Fruit fly (Drosophila melanogaster): ENCODE measurements around the gene CG7017.

Gene CG7017

dm6 chr3L:20247513-20248173 is 35.7 kb upstream of the CG7017 start, which contains the start of gene rdgC (continued):
- peak; percentile 97 for TF ChIP-seq CG2678 (tag; optimal IDR thresholded peaks at IDR 0.05)
- no peak for TF ChIP-seq Doc3 (GFP tag; IDR thresholded peaks at IDR 0.05; ENCODE audit: partially characterized antibody)
- TF ChIP-seq croc (GFP tag; conservative IDR thresholded peaks at IDR 0.05) = peak; percentile 87
- TF ChIP-seq otp (GFP tag; IDR thresholded peaks at IDR 0.05) = peak; percentile 94
- TF ChIP-seq BEAF-32 (GFP tag; optimal IDR thresholded peaks at IDR 0.05) = no peak
- peak; percentile 96 for TF ChIP-seq CG15269 (tag; optimal IDR thresholded peaks at IDR 0.05)
- TF ChIP-seq tll (GFP tag; optimal IDR thresholded peaks at IDR 0.05) = no peak
- TF ChIP-seq row (GFP tag; IDR thresholded peaks at IDR 0.05) = peak; percentile 96
- peak; percentile 98 for TF ChIP-seq Sox102F (GFP tag; optimal IDR thresholded peaks at IDR 0.05)
- peak; percentile 54 for TF ChIP-seq lbe (GFP tag; optimal IDR thresholded peaks at IDR 0.05)
- peak; percentile 98 for TF ChIP-seq Rfx (GFP tag; IDR thresholded peaks at IDR 0.05)
- TF ChIP-seq Mad (GFP tag; optimal IDR thresholded peaks at IDR 0.05) = peak; percentile 85
- TF ChIP-seq CG13123 (GFP tag; optimal IDR thresholded peaks at IDR 0.05) = peak; percentile 90
- peak; percentile 98 for TF ChIP-seq lab (GFP tag; optimal IDR thresholded peaks at IDR 0.05)
- peak; percentile 81 for TF ChIP-seq Deaf1 (tag; optimal IDR thresholded peaks at IDR 0.05)
- TF ChIP-seq Ravus (GFP tag; IDR thresholded peaks at IDR 0.05) = peak; percentile 88
- peak; percentile 94 for TF ChIP-seq CG11247 (GFP tag; IDR thresholded peaks at IDR 0.05)
- TF ChIP-seq mirr (GFP tag; optimal IDR thresholded peaks at IDR 0.05) = peak; percentile 93
- TF ChIP-seq CG9215 (GFP tag; IDR thresholded peaks at IDR 0.05) = peak; percentile 92
- TF ChIP-seq fd64A (GFP tag; optimal IDR thresholded peaks at IDR 0.05) = peak; percentile 85
- peak; percentile 81 for TF ChIP-seq CG18011 (GFP tag; optimal IDR thresholded peaks at IDR 0.05)
- TF ChIP-seq CG5245 (GFP tag; optimal IDR thresholded peaks at IDR 0.05) = peak; percentile 93
- peak; percentile 33 for TF ChIP-seq ab (GFP tag; optimal IDR thresholded peaks at IDR 0.05)
- peak; percentile 95 for TF ChIP-seq Rx (GFP tag; IDR thresholded peaks at IDR 0.05)
- TF ChIP-seq Mes4 (GFP tag; optimal IDR thresholded peaks at IDR 0.05) = peak; percentile 93
- TF ChIP-seq peb (GFP tag; IDR thresholded peaks at IDR 0.05) = peak; percentile 92
- TF ChIP-seq CG9876 (GFP tag; optimal IDR thresholded peaks at IDR 0.05) = peak; percentile 92
- peak; percentile 86 for TF ChIP-seq gsb-n (tag; optimal IDR thresholded peaks at IDR 0.05)
- TF ChIP-seq CG11456 (GFP tag; IDR thresholded peaks at IDR 0.05) = peak; percentile 94
- peak; percentile 97 for TF ChIP-seq Meics (GFP tag; optimal IDR thresholded peaks at IDR 0.05)
- TF ChIP-seq gcm (GFP tag; optimal IDR thresholded peaks at IDR 0.05) = peak; percentile 93
- peak; percentile 90 for TF ChIP-seq shn (GFP tag; optimal IDR thresholded peaks at IDR 0.05)
- peak; percentile 85 for TF ChIP-seq CG1529 (GFP tag; optimal IDR thresholded peaks at IDR 0.05)
- peak; percentile 96 for TF ChIP-seq lmd (GFP tag; IDR thresholded peaks at IDR 0.05)
- TF ChIP-seq luna (GFP tag; optimal IDR thresholded peaks at IDR 0.05) = peak; percentile 86
- TF ChIP-seq salm (tag; optimal IDR thresholded peaks at IDR 0.05) = peak; percentile 95
- TF ChIP-seq CkIIα-i1 (GFP tag; IDR thresholded peaks at IDR 0.05) = peak; percentile 93
- TF ChIP-seq CHES-1-like (GFP tag; optimal IDR thresholded peaks at IDR 0.05) = peak; percentile 94
- peak; percentile 87 for TF ChIP-seq cas (GFP tag; IDR thresholded peaks at IDR 0.05)
- TF ChIP-seq CG4404 (GFP tag; IDR thresholded peaks at IDR 0.05) = peak; percentile 86
- TF ChIP-seq E2f1 (GFP tag; IDR thresholded peaks at IDR 0.05) = peak; percentile 97
- TF ChIP-seq odd (GFP tag; optimal IDR thresholded peaks at IDR 0.05) = peak; percentile 89
- TF ChIP-seq CG12942 (GFP tag; optimal IDR thresholded peaks at IDR 0.05) = peak; percentile 93
- TF ChIP-seq bigmax (GFP tag; optimal IDR thresholded peaks at IDR 0.05) = peak; percentile 71
- TF ChIP-seq CG34224 (GFP tag; IDR thresholded peaks at IDR 0.05; ENCODE audit: partially characterized antibody) = no peak
- peak; percentile 95 for TF ChIP-seq CG14050 (GFP tag; IDR thresholded peaks at IDR 0.05)
- TF ChIP-seq inv (GFP tag; IDR thresholded peaks at IDR 0.05; ENCODE audit: partially characterized antibody) = no peak
- TF ChIP-seq toy (GFP tag; IDR thresholded peaks at IDR 0.05) = peak; percentile 92
- peak; percentile 92 for TF ChIP-seq her (GFP tag; optimal IDR thresholded peaks at IDR 0.05)
- peak; percentile 96 for TF ChIP-seq Antp (GFP tag; optimal IDR thresholded peaks at IDR 0.05)

All from whole organism, embryonic.